Fruit fly (Drosophila melanogaster) whole organism, embryonic: ENCODE measurements around the gene uif.

Experiments used
- CG10209 ChIP-seq: fragments of 200-800 bp; sonication (Bioruptor generic); optimal IDR thresholded peaks from 3 replicates; lab custom pipeline; 2017; ENCODE audit warnings: missing biosample characterization, mild to moderate bottlenecking, missing genetic modification characterization, missing genetic modification reagents
- CG11723 ChIP-seq: fragments of 200-800 bp; sonication (Bioruptor generic); optimal IDR thresholded peaks from 2 replicates; lab custom pipeline; 2017; ENCODE audit warnings: missing biosample characterization, mild to moderate bottlenecking, missing genetic modification characterization
- CG12155 ChIP-seq: fragments of 200-800 bp; sonication (Bioruptor generic); optimal IDR thresholded peaks from 3 replicates; lab custom pipeline; 2016; ENCODE audit warnings: missing biosample characterization, missing genetic modification characterization
- CG12219 ChIP-seq: fragments of 200-800 bp; sonication (Bioruptor generic); optimal IDR thresholded peaks from 3 replicates; lab custom pipeline; 2018; ENCODE audit warnings: missing biosample characterization, mild to moderate bottlenecking, missing genetic modification characterization
- CG14860 ChIP-seq: fragments of 200-800 bp; sonication (Bioruptor generic); IDR thresholded peaks from 3 replicates; pipeline ENCODE4 v1.3.6; 2022; ENCODE audit warnings: missing biosample characterization, missing genetic modification characterization; ENCODE audit not compliant: partially characterized antibody
- CG15269 ChIP-seq: fragments of 200-800 bp; sonication (Bioruptor generic); optimal IDR thresholded peaks from 2 replicates; lab custom pipeline; 2018; ENCODE audit warnings: missing biosample characterization, mild to moderate bottlenecking, missing genetic modification characterization, moderate library complexity
- CG15479 ChIP-seq: fragments of 200-800 bp; sonication (Bioruptor generic); optimal IDR thresholded peaks from 3 replicates; lab custom pipeline; 2019; ENCODE audit warnings: missing biosample characterization, mild to moderate bottlenecking, missing genetic modification characterization, moderate library complexity
- CG15696 ChIP-seq: fragments of 200-800 bp; sonication (Bioruptor generic); optimal IDR thresholded peaks from 2 replicates; lab custom pipeline; 2019; ENCODE audit warnings: missing biosample characterization, mild to moderate bottlenecking, missing genetic modification characterization, moderate library complexity
- CG17912 ChIP-seq: fragments of 200-800 bp; sonication (Bioruptor generic); optimal IDR thresholded peaks from 2 replicates; lab custom pipeline; 2018; ENCODE audit warnings: missing biosample characterization, mild to moderate bottlenecking, missing genetic modification characterization
- CG18262 ChIP-seq: fragments of 200-800 bp; optimal IDR thresholded peaks from 3 replicates; lab custom pipeline; 2019; ENCODE audit warnings: missing biosample characterization, mild to moderate bottlenecking, missing genetic modification characterization, moderate library complexity
- CG18599 ChIP-seq: fragments of 200-800 bp; sonication (Bioruptor generic); optimal IDR thresholded peaks from 3 replicates; lab custom pipeline; 2017; ENCODE audit warnings: missing biosample characterization, missing genetic modification characterization, mild to moderate bottlenecking, moderate library complexity, missing genetic modification reagents
- CG2202 ChIP-seq: fragments of 200-800 bp; sonication (Bioruptor generic); optimal IDR thresholded peaks from 2 replicates; lab custom pipeline; 2018; ENCODE audit warnings: missing biosample characterization, mild to moderate bottlenecking, missing genetic modification characterization
- CG30431 ChIP-seq: fragments of 200-800 bp; sonication (Bioruptor generic); optimal IDR thresholded peaks from 2 replicates; lab custom pipeline; 2017; ENCODE audit warnings: missing biosample characterization, missing genetic modification characterization
- CG31224 ChIP-seq: fragments of 200-800 bp; sonication (Bioruptor generic); IDR thresholded peaks from 2 replicates; pipeline ENCODE4 v1.3.6; 2022; ENCODE audit warnings: missing biosample characterization, missing genetic modification characterization
- CG31388 ChIP-seq: fragments of 200-800 bp; sonication (Bioruptor generic); optimal IDR thresholded peaks from 2 replicates; lab custom pipeline; 2016; ENCODE audit warnings: missing biosample characterization, missing genetic modification characterization
- CG3407 ChIP-seq: fragments of 200-800 bp; sonication (Bioruptor generic); optimal IDR thresholded peaks from 2 replicates; lab custom pipeline; 2018; ENCODE audit warnings: missing biosample characterization, mild to moderate bottlenecking, missing genetic modification characterization
- CG4328 ChIP-seq: fragments of 200-800 bp; sonication (Bioruptor generic); optimal IDR thresholded peaks from 3 replicates; lab custom pipeline; 2017; ENCODE audit warnings: missing biosample characterization, missing genetic modification reagents, missing genetic modification characterization
- CG5180 ChIP-seq: fragments of 200-800 bp; sonication (Bioruptor generic); optimal IDR thresholded peaks from 3 replicates; lab custom pipeline; 2017; ENCODE audit warnings: missing biosample characterization, missing genetic modification characterization, mild to moderate bottlenecking, moderate library complexity, missing genetic modification reagents
- CG5245 ChIP-seq: fragments of 200-800 bp; sonication (Bioruptor generic); optimal IDR thresholded peaks from 3 replicates; lab custom pipeline; 2016; ENCODE audit warnings: missing biosample characterization, missing genetic modification characterization
- CG6654 ChIP-seq: fragments of 200-800 bp; sonication (Bioruptor generic); optimal IDR thresholded peaks from 2 replicates; lab custom pipeline; 2017; ENCODE audit warnings: missing biosample characterization, mild to moderate bottlenecking, missing genetic modification characterization
- CG6813 ChIP-seq: fragments of 200-800 bp; sonication (Bioruptor generic); optimal IDR thresholded peaks from 2 replicates; lab custom pipeline; 2017; ENCODE audit warnings: missing biosample characterization, missing genetic modification characterization, mild to moderate bottlenecking, moderate library complexity, missing genetic modification reagents
- CG7556 ChIP-seq: fragments of 200-800 bp; sonication (Bioruptor generic); optimal IDR thresholded peaks from 2 replicates; lab custom pipeline; 2017; ENCODE audit warnings: missing biosample characterization, mild to moderate bottlenecking, missing genetic modification characterization
- CG9797 ChIP-seq: fragments of 200-800 bp; sonication (Bioruptor generic); optimal IDR thresholded peaks from 3 replicates; lab custom pipeline; 2018; ENCODE audit warnings: missing biosample characterization, mild to moderate bottlenecking, missing genetic modification characterization
- CG9817 ChIP-seq: fragments of 200-800 bp; sonication (Bioruptor generic); optimal IDR thresholded peaks from 2 replicates; lab custom pipeline; 2018; ENCODE audit warnings: missing biosample characterization, mild to moderate bottlenecking, missing genetic modification characterization, moderate library complexity
- Dp ChIP-seq: fragments of 200-800 bp; sonication (Bioruptor generic); optimal IDR thresholded peaks from 2 replicates; lab custom pipeline; 2018; ENCODE audit warnings: missing biosample characterization, mild to moderate bottlenecking, missing genetic modification characterization, moderate library complexity
- Fer1 ChIP-seq: fragments of 200-800 bp; sonication (Bioruptor generic); optimal IDR thresholded peaks from 2 replicates; lab custom pipeline; 2017; ENCODE audit warnings: missing biosample characterization, mild to moderate bottlenecking, missing genetic modification characterization
- HLH4C ChIP-seq: fragments of 200-800 bp; sonication (Bioruptor generic); IDR thresholded peaks from 3 replicates; pipeline ENCODE4 v1.3.6; 2022; ENCODE audit warnings: missing biosample characterization, missing genetic modification characterization; ENCODE audit not compliant: partially characterized antibody
- NC2α ChIP-seq: fragments of 200-800 bp; sonication (Bioruptor generic); optimal IDR thresholded peaks from 2 replicates; lab custom pipeline; 2016; ENCODE audit warnings: missing biosample characterization, missing genetic modification characterization
- Rx ChIP-seq: fragments of 200-800 bp; sonication (Bioruptor generic); IDR thresholded peaks from 2 replicates; pipeline ENCODE4 v1.3.6; 2022; ENCODE audit warnings: missing biosample characterization, missing genetic modification characterization
- TFAM ChIP-seq: fragments of 200-800 bp; sonication (Bioruptor generic); optimal IDR thresholded peaks from 2 replicates; lab custom pipeline; 2017; ENCODE audit warnings: missing biosample characterization, missing genetic modification characterization, inconsistent platforms
- ac ChIP-seq: fragments of 200-800 bp; sonication (Bioruptor generic); optimal IDR thresholded peaks from 3 replicates; lab custom pipeline; 2017; ENCODE audit warnings: missing biosample characterization, mild to moderate bottlenecking, missing genetic modification characterization
- al ChIP-seq: fragments of 200-800 bp; sonication (Bioruptor generic); IDR thresholded peaks from 2 replicates; pipeline ENCODE4 v1.3.6; 2022; ENCODE audit warnings: missing biosample characterization, missing genetic modification characterization
- ara ChIP-seq: fragments of 200-800 bp; sonication (Bioruptor generic); IDR thresholded peaks from 2 replicates; pipeline ENCODE4 v1.3.6; 2022; ENCODE audit warnings: missing biosample characterization, missing genetic modification characterization
- ase ChIP-seq: fragments of 200-800 bp; sonication (Bioruptor generic); IDR thresholded peaks from 3 replicates; pipeline ENCODE4 v1.3.6; 2022; ENCODE audit warnings: missing biosample characterization, missing genetic modification characterization
- bcd ChIP-seq: fragments of 200-800 bp; sonication (Bioruptor generic); optimal IDR thresholded peaks from 2 replicates; lab custom pipeline; 2017; ENCODE audit warnings: missing biosample characterization, mild to moderate bottlenecking, missing genetic modification characterization
- cg ChIP-seq: fragments of 200-800 bp; sonication (Bioruptor generic); optimal IDR thresholded peaks from 3 replicates; lab custom pipeline; 2019; ENCODE audit warnings: missing biosample characterization, mild to moderate bottlenecking, missing genetic modification characterization, moderate library complexity
- ci ChIP-seq: fragments of 200-800 bp; sonication (Bioruptor generic); IDR thresholded peaks from 3 replicates; pipeline ENCODE4 v1.3.6; 2022; ENCODE audit warnings: missing biosample characterization, missing genetic modification characterization
- crp ChIP-seq, 2 experiments: fragments of 200-800 bp; sonication (Bioruptor generic); optimal IDR thresholded peaks; 2 replicates in 1 of 2; 3 replicates in 1 of 2; lab custom pipeline; 2017; ENCODE audit warnings: missing biosample characterization in 2 of 2, missing genetic modification characterization in 2 of 2, mild to moderate bottlenecking in 1 of 2, moderate library complexity in 1 of 2
- dysf ChIP-seq: fragments of 200-800 bp; sonication (Bioruptor generic); IDR thresholded peaks from 3 replicates; pipeline ENCODE4 v1.3.6; 2022; ENCODE audit warnings: missing biosample characterization, missing genetic modification characterization
- esg ChIP-seq: fragments of 200-800 bp; sonication (Bioruptor generic); conservative IDR thresholded peaks from 2 replicates; pipeline ENCODE4 v1.3.6; 2022; ENCODE audit warnings: missing biosample characterization, missing genetic modification characterization
- exex ChIP-seq: fragments of 200-800 bp; sonication (Bioruptor generic); optimal IDR thresholded peaks from 4 replicates; lab custom pipeline; 2018; ENCODE audit warnings: missing biosample characterization, mild to moderate bottlenecking, missing genetic modification characterization, moderate library complexity
- gsb-n ChIP-seq: fragments of 200-800 bp; sonication (Bioruptor generic); optimal IDR thresholded peaks from 3 replicates; lab custom pipeline; 2018; ENCODE audit warnings: missing biosample characterization, mild to moderate bottlenecking, missing genetic modification characterization
- kay ChIP-seq: fragments of 200-800 bp; sonication (Bioruptor generic); optimal IDR thresholded peaks from 2 replicates; lab custom pipeline; 2016; ENCODE audit warnings: missing biosample characterization, missing genetic modification characterization
- ken ChIP-seq: fragments of 200-800 bp; sonication (Bioruptor generic); IDR thresholded peaks from 3 replicates; pipeline ENCODE4 v1.3.6; 2022; ENCODE audit warnings: missing biosample characterization, missing genetic modification characterization
- nerfin-1 ChIP-seq: fragments of 200-800 bp; sonication (Bioruptor generic); optimal IDR thresholded peaks from 3 replicates; lab custom pipeline; 2019; ENCODE audit warnings: missing biosample characterization, mild to moderate bottlenecking, missing genetic modification characterization, moderate library complexity
- nerfin-2 ChIP-seq: fragments of 200-800 bp; sonication (Bioruptor generic); IDR thresholded peaks from 2 replicates; pipeline ENCODE4 v1.3.6; 2022; ENCODE audit warnings: missing biosample characterization, missing genetic modification characterization; ENCODE audit not compliant: partially characterized antibody
- odd ChIP-seq: fragments of 200-800 bp; sonication (Bioruptor generic); optimal IDR thresholded peaks from 2 replicates; lab custom pipeline; 2017; ENCODE audit warnings: missing biosample characterization, mild to moderate bottlenecking, missing genetic modification characterization
- p53 ChIP-seq: fragments of 200-800 bp; sonication (Bioruptor generic); optimal IDR thresholded peaks from 2 replicates; lab custom pipeline; 2016; ENCODE audit warnings: missing biosample characterization, missing genetic modification characterization

The uif gene

DNA sequence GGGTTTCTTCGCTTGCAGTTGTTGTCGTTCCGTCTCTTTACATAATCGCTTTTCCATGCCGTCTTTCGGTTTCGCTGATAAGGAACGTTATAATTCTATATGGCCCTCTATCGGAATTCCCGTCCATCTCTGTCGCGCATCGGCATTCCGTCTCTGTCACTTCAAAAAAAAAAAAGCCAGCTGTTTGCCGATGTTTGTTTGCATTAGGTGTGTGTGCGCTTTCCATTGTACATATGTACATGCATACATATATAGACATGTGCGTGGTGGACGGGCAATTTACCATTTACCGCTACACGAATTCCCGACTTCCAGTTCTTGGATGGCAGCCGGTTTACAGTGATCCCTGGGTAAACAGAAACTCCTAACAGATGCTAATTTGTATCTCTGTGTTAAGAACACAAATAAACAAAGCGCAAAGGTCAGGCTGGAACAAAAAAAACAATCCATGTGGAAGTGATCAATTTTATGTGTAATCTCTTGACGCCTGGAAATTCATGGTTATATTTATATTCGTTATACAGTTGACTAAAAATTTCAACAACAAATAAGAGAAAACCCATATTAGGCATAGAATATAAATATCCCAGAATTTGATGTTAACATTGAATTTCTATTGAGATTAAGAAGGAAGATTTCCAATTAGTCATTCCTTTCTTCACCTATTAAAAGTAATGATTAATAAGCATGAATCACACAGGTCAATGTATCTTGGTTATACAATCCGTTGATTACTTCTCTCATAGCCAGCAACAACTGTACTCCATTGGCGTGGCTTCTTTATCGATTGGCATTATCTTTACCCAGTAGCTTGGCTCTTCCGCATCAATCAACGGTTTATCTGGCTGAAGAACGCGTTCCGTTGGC is 33.1 kb upstream of the uif start (continued):
- peak; percentile 47 for TF ChIP-seq CG12219 (GFP tag; lab: Kevin White, UChicago)
- TF ChIP-seq HLH4C (GFP tag; lab: Robert Waterston, UW) = no peak
- TF ChIP-seq CG15696 (tag; lab: Kevin White, UChicago) = peak; percentile 69
- no peak for TF ChIP-seq CG31388 (GFP tag; lab: Kevin White, UChicago)
- no peak for TF ChIP-seq CG15269 (tag; lab: Kevin White, UChicago)
- peak; percentile 32 for TF ChIP-seq NC2α (GFP tag; lab: Kevin White, UChicago)
- TF ChIP-seq nerfin-2 (GFP tag; lab: Robert Waterston, UW) = no peak
- no peak for TF ChIP-seq CG14860
- TF ChIP-seq CG15479 = peak; percentile 31
- no peak for TF ChIP-seq esg
- TF ChIP-seq cg = peak; percentile 35
- no peak for TF ChIP-seq CG9817
- no peak for TF ChIP-seq CG6654
- TF ChIP-seq CG5245 (GFP tag; lab: Kevin White, UChicago) = no peak
- no peak for TF ChIP-seq TFAM (GFP tag; lab: Kevin White, UChicago)
- no peak for TF ChIP-seq CG9797
- no peak for TF ChIP-seq bcd
- TF ChIP-seq dysf (GFP tag; lab: Robert Waterston, UW) = no peak
- no peak for TF ChIP-seq CG30431
- no peak for TF ChIP-seq kay (GFP tag; lab: Kevin White, UChicago)
- peak; percentile 9 for TF ChIP-seq CG6813
- TF ChIP-seq al = no peak
- no peak for TF ChIP-seq CG5180 (GFP tag; lab: Kevin White, UChicago)
- TF ChIP-seq nerfin-1 (tag; lab: Kevin White, UChicago) = peak; percentile 41
- TF ChIP-seq Fer1 (GFP tag; lab: Kevin White, UChicago) = no peak
- no peak for TF ChIP-seq ase (GFP tag; lab: Robert Waterston, UW)
- no peak for TF ChIP-seq CG12155 (GFP tag; lab: Kevin White, UChicago)
- TF ChIP-seq CG10209 = peak; percentile 52
- TF ChIP-seq Dp (GFP tag; lab: Kevin White, UChicago) = no peak
- TF ChIP-seq CG7556 = peak; percentile 31
- TF ChIP-seq CG4328 (GFP tag; lab: Kevin White, UChicago) = no peak
- peak in 1 of 2 experiments; percentile 25 for TF ChIP-seq crp (GFP tag; optimal IDR thresholded peaks at IDR 0.05; lab: Kevin White, UChicago)
- no peak for TF ChIP-seq p53
- peak; percentile 11 for TF ChIP-seq odd (GFP tag; lab: Kevin White, UChicago)
- peak; percentile 47 for TF ChIP-seq CG18262
- TF ChIP-seq CG11723 (GFP tag; lab: Kevin White, UChicago) = peak; percentile 51
- TF ChIP-seq CG3407 = peak; percentile 61
- peak; percentile 84 for TF ChIP-seq ci
- TF ChIP-seq ac (GFP tag; lab: Kevin White, UChicago) = peak; percentile 83
- TF ChIP-seq CG18599 (GFP tag; lab: Kevin White, UChicago) = peak; percentile 27
- TF ChIP-seq ara = 0 out of 2 replicates have a peak, but pooled peaks have one; percentile 39
- TF ChIP-seq Rx (GFP tag; lab: Robert Waterston, UW) = no peak
- peak; percentile 54 for TF ChIP-seq gsb-n (tag; lab: Kevin White, UChicago)
- peak; percentile 69 for TF ChIP-seq CG2202 (tag; lab: Kevin White, UChicago)
- TF ChIP-seq ken (GFP tag; lab: Robert Waterston, UW) = peak; percentile 52; the same call in 2 of the 3 replicates
- no peak for TF ChIP-seq exex (tag; lab: Kevin White, UChicago)
- TF ChIP-seq CG17912 (GFP tag; lab: Kevin White, UChicago) = peak; percentile 66
- no peak for TF ChIP-seq CG31224 (GFP tag; lab: Robert Waterston, UW)
